Worm (Caenorhabditis elegans) whole organism, young adult: ENCODE data around the gene taf-3.

Experiments
- F52B5.7 ChIP-seq: sonication (generic microtip); optimal IDR thresholded peaks from 2 replicates; lab custom pipeline; 2016; ENCODE audit warnings: mild to moderate bottlenecking, missing genetic modification characterization, missing compliant biosample characterization
- F55B11.4 ChIP-seq: sonication (generic microtip); optimal IDR thresholded peaks from 2 replicates; lab custom pipeline; 2016; ENCODE audit warnings: missing compliant biosample characterization, missing genetic modification characterization, borderline replicate concordance; ENCODE audit not compliant: insufficient read depth
- F57A8.1 ChIP-seq: fragments of 200-800 bp; sonication (Bioruptor generic); optimal IDR thresholded peaks from 2 replicates; lab custom pipeline; 2018; ENCODE audit warnings: mild to moderate bottlenecking, missing genetic modification characterization, moderate library complexity, missing compliant biosample characterization
- K12H6.12 ChIP-seq: fragments of 200-800 bp; sonication (Bioruptor generic); optimal IDR thresholded peaks from 2 replicates; lab custom pipeline; 2018; ENCODE audit warnings: mild to moderate bottlenecking, missing genetic modification characterization, missing compliant biosample characterization
- ets-4 ChIP-seq: fragments of 200-800 bp; sonication (Bioruptor generic); optimal IDR thresholded peaks from 2 replicates; lab custom pipeline; 2018; ENCODE audit warnings: mild to moderate bottlenecking, missing genetic modification characterization, missing compliant biosample characterization
- hlh-12 ChIP-seq: sonication (generic microtip); optimal IDR thresholded peaks from 2 replicates; lab custom pipeline; 2016; ENCODE audit warnings: missing genetic modification characterization, missing compliant biosample characterization
- nhr-27 ChIP-seq: fragments of 200-800 bp; sonication (Bioruptor generic); optimal IDR thresholded peaks from 2 replicates; lab custom pipeline; 2018; ENCODE audit warnings: mild to moderate bottlenecking, missing genetic modification characterization, moderate library complexity, missing compliant biosample characterization
- snpc-1.3 ChIP-seq: sonication (generic microtip); optimal IDR thresholded peaks from 2 replicates; lab custom pipeline; 2017; ENCODE audit warnings: missing genetic modification characterization, mild to moderate bottlenecking, missing compliant biosample characterization, antibody characterized with exemption, moderate library complexity, missing genotype, missing genetic modification reagents; ENCODE audit not compliant: insufficient read depth
- snpc-4 ChIP-seq, 5 experiments: fragments of 150-350 bp in 1 of 5; sonication (generic microtip) in 4 of 5; optimal IDR thresholded peaks; 2 replicates each; lab custom pipeline; 2014 to 2018; ENCODE audit warnings: missing genetic modification characterization in 5 of 5, missing biosample characterization in 3 of 5, antibody characterized with exemption in 2 of 5, mild to moderate bottlenecking in 2 of 5, missing compliant biosample characterization in 2 of 5, missing genotype in 2 of 5, moderate library complexity in 2 of 5, missing genetic modification reagents in 1 of 5
- unc-130 ChIP-seq: sonication (generic microtip); optimal IDR thresholded peaks from 2 replicates; lab custom pipeline; 2016; ENCODE audit warnings: missing genetic modification reagents, missing genetic modification characterization, missing compliant biosample characterization

DNA sequence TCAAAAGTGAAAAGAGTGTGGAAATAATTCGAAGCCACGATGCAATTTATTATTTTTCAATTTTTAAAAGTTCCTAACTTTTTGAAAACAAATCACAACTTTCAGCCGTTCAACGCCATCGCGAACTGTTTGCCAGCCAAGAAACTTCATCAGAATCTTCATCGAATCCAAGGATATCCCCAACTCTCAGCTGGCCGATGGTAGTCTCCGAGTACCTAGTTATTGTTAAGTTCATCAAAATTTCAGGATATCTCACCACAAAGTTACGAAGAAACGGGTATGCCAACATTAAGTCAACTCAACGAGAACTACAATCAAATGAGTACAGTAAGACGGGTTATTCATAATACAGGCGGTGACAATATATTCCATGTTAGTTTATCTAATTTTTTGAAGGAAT is 24.1 kb downstream of the taf-3 start:
- no peak for TF ChIP-seq ets-4 (GFP tag; lab: Kevin White, UChicago)
- no peak for TF ChIP-seq F57A8.1 (GFP tag; lab: Kevin White, UChicago)
- no peak for TF ChIP-seq snpc-4 (GFP tag; optimal IDR thresholded peaks at IDR 0.05; lab: Kevin White, UChicago)
- TF ChIP-seq snpc-4 (tag; optimal IDR thresholded peaks at IDR 0.05; lab: Kevin White, UChicago), result no peak
- no peak for TF ChIP-seq K12H6.12
- TF ChIP-seq unc-130 (GFP tag; lab: Kevin White, UChicago), result no peak
- TF ChIP-seq hlh-12 (tag; lab: Kevin White, UChicago), result no peak
- TF ChIP-seq nhr-27 (tag; lab: Kevin White, UChicago), result no peak
- no peak for TF ChIP-seq F55B11.4
- no peak for TF ChIP-seq snpc-1.3
- no peak for TF ChIP-seq F52B5.7 (tag; lab: Kevin White, UChicago)
